Fruit fly (Drosophila melanogaster): ENCODE data around the gene Tsp26A.

Gene Tsp26A

DNA sequence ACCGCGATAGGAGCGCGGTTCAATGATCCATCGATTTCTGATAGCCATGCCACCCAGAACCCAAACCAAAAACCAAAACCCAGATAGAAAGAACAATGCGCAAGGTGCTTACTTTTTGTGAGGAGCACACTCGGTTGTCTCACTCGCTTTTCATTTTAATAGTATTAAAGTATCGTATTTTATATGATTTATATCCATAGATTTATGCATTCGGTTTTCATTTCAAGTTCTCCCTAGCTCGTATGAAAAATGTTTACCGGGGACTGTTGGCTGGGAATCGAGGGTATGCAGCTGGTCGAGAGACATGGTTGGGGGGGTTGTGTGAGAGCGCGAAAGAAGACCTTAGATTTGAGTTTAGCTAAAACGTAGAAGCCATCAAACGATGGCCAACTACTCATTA lies 28.0 kb upstream of the Tsp26A start (continued):
- TF ChIP-seq gcm2 (GFP tag; optimal IDR thresholded peaks at IDR 0.05) (no peak), CG11093 (GFP tag; IDR thresholded peaks at IDR 0.05) (0 out of 3 replicates have a peak, but pooled peaks have one; percentile 31), slp2 (GFP tag; optimal IDR thresholded peaks at IDR 0.05) (no peak), CG12744 (GFP tag; optimal IDR thresholded peaks at IDR 0.05) (no peak), ind (GFP tag; optimal IDR thresholded peaks at IDR 0.05) (no peak), MTF-1 (GFP tag; optimal IDR thresholded peaks at IDR 0.05; ENCODE audit: borderline replicate concordance) (no peak), CG8281 (tag; optimal IDR thresholded peaks at IDR 0.05) (no peak), Hey (tag; optimal IDR thresholded peaks at IDR 0.05) (no peak), MBD-R2 (GFP tag; IDR thresholded peaks at IDR 0.05) (no peak), cad (GFP tag; optimal IDR thresholded peaks at IDR 0.05) (no peak), CG31441 (GFP tag; IDR thresholded peaks at IDR 0.05) (no peak; the same call in none of the 2 replicates), CG4424 (GFP tag; optimal IDR thresholded peaks at IDR 0.05) (no peak), croc (GFP tag; conservative IDR thresholded peaks at IDR 0.05) (no peak), kah (GFP tag; optimal IDR thresholded peaks at IDR 0.05) (no peak), cg (GFP tag; optimal IDR thresholded peaks at IDR 0.05) (no peak), Ssrp (tag; optimal IDR thresholded peaks at IDR 0.05) (peak; percentile 2), bigmax (GFP tag; optimal IDR thresholded peaks at IDR 0.05) (no peak), CG4854 (GFP tag; optimal IDR thresholded peaks at IDR 0.05) (no peak), her (GFP tag; optimal IDR thresholded peaks at IDR 0.05) (no peak), Nf-YB (GFP tag; optimal IDR thresholded peaks at IDR 0.05) (no peak), Optix (GFP tag; IDR thresholded peaks at IDR 0.05) (no peak), CG9797 (GFP tag; optimal IDR thresholded peaks at IDR 0.05) (no peak), CG2120 (GFP tag; optimal IDR thresholded peaks at IDR 0.05) (peak; percentile 57), Camta (GFP tag; optimal IDR thresholded peaks at IDR 0.05) (no peak), CG18011 (GFP tag; optimal IDR thresholded peaks at IDR 0.05) (no peak), Scr (GFP tag; IDR thresholded peaks at IDR 0.05; ENCODE audit: partially characterized antibody) (no peak), run (tag; optimal IDR thresholded peaks at IDR 0.05) (no peak), prd (optimal IDR thresholded peaks at IDR 0.05) (no peak), prd (GFP tag; IDR thresholded peaks at IDR 0.05) (peak; percentile 61), BtbVII (GFP tag; optimal IDR thresholded peaks at IDR 0.05) (no peak), dysf (GFP tag; IDR thresholded peaks at IDR 0.05) (peak; percentile 69; the same call in 2 of the 3 replicates), Lhr (GFP tag; optimal IDR thresholded peaks at IDR 0.05) (no peak), ems (GFP tag; optimal IDR thresholded peaks at IDR 0.05) (peak; percentile 50), D19B (GFP tag; optimal IDR thresholded peaks at IDR 0.05) (peak; percentile 96), CG8765 (GFP tag; IDR thresholded peaks at IDR 0.05) (no peak), pan (optimal IDR thresholded peaks at IDR 0.05) (no peak), pan (GFP tag; optimal IDR thresholded peaks at IDR 0.05 in 1 of 2, IDR thresholded peaks at IDR 0.05 in 1 of 2) (peak in 1 of 2 experiments; percentile 17), sna (GFP tag; IDR thresholded peaks at IDR 0.05; ENCODE audit: partially characterized antibody) (no peak), Nf-YA (GFP tag; IDR thresholded peaks at IDR 0.05) (no peak), en (GFP tag; optimal IDR thresholded peaks at IDR 0.05) (no peak), emc (GFP tag; optimal IDR thresholded peaks at IDR 0.05) (no peak), CG2199 (GFP tag; IDR thresholded peaks at IDR 0.05) (no peak), CG15696 (tag; optimal IDR thresholded peaks at IDR 0.05) (no peak), CG17359 (tag; optimal IDR thresholded peaks at IDR 0.05) (peak; percentile 24), CG10543 (GFP tag; optimal IDR thresholded peaks at IDR 0.05) (no peak), CG34376 (GFP tag; optimal IDR thresholded peaks at IDR 0.05) (no peak), hb (GFP tag; IDR thresholded peaks at IDR 0.05; ENCODE audit: partially characterized antibody) (no peak), Eip74EF (GFP tag; optimal IDR thresholded peaks at IDR 0.05) (no peak), CG17328 (GFP tag; IDR thresholded peaks at IDR 0.05) (peak; percentile 41; the same call in 1 of the 2 replicates), CG17186 (GFP tag; optimal IDR thresholded peaks at IDR 0.05) (no peak), lmd (GFP tag; IDR thresholded peaks at IDR 0.05) (peak; percentile 77), CG18619 (GFP tag; optimal IDR thresholded peaks at IDR 0.05) (peak; percentile 19)
